Worm (Caenorhabditis elegans) whole organism, early embryonic: ENCODE data around the gene praf-3.

Source experiments
- B0310.2 ChIP-seq: sonication (generic microtip); optimal IDR thresholded peaks from 2 replicates; lab custom pipeline; 2016; ENCODE audit warnings: mild to moderate bottlenecking, missing genetic modification characterization, missing compliant biosample characterization
- F13C5.2 ChIP-seq: sonication (generic microtip); optimal IDR thresholded peaks from 2 replicates; lab custom pipeline; 2017; ENCODE audit warnings: mild to moderate bottlenecking, missing genetic modification characterization, inconsistent platforms, missing compliant biosample characterization
- ama-1 ChIP-seq: fragments of 150-350 bp; optimal IDR thresholded peaks from 2 replicates; lab custom pipeline; 2014
- ceh-13 ChIP-seq: fragments of 200-800 bp; sonication (Bioruptor generic); optimal IDR thresholded peaks from 2 replicates; lab custom pipeline; 2018; ENCODE audit warnings: mild to moderate bottlenecking, missing genetic modification characterization, missing compliant biosample characterization
- ets-7 ChIP-seq: sonication (generic microtip); optimal IDR thresholded peaks from 2 replicates; lab custom pipeline; 2016; ENCODE audit warnings: missing genotype, missing genetic modification characterization, missing compliant biosample characterization
- hmbx-1 ChIP-seq: sonication (generic microtip); optimal IDR thresholded peaks from 2 replicates; lab custom pipeline; 2016; ENCODE audit warnings: mild to moderate bottlenecking, missing genetic modification characterization, missing compliant biosample characterization
- hmg-4 ChIP-seq: fragments of 200-800 bp; sonication (Bioruptor generic); optimal IDR thresholded peaks from 2 replicates; lab custom pipeline; 2018; ENCODE audit warnings: mild to moderate bottlenecking, missing genetic modification characterization, missing compliant biosample characterization
- sea-1 ChIP-seq: fragments of 200-800 bp; sonication (Bioruptor generic); conservative IDR thresholded peaks from 2 replicates; pipeline ENCODE4 v1.3.6; 2022; ENCODE audit warnings: missing genetic modification characterization, missing compliant biosample characterization
- tbx-11 ChIP-seq: fragments of 200-800 bp; sonication (Bioruptor generic); IDR thresholded peaks from 2 replicates; pipeline ENCODE4 v1.3.6; 2022; ENCODE audit warnings: missing genetic modification characterization, missing compliant biosample characterization
- tbx-37 ChIP-seq: fragments of 200-800 bp; sonication (Bioruptor generic); conservative IDR thresholded peaks from 2 replicates; pipeline ENCODE4 v1.3.6; 2022; ENCODE audit warnings: missing genetic modification reagents, missing genetic modification characterization, missing compliant biosample characterization

DNA sequence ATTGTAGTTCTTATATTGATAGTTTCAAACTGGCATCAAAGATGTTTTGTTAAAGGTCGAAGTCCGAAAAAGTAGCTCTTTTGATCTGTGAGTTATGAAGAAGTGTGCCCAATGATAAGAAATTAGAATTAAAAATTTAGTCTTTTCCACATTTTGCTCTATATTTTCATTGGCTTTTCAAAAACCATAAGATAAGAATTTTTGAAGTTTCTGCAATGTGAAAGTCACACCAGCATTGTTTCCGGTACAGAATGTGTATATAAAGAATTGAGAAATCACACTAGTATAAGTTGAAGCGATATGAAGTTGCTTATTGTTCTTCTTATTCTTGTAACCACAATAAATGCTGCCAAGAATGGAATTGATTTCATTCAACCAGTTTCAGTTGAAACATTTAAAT is 47.3 kb upstream of the praf-3 start, which contains the start of gene lys-10:
- no peak for TF ChIP-seq ama-1 (lab: Kevin White, UChicago)
- TF ChIP-seq hmbx-1 (tag; lab: Kevin White, UChicago), result no peak
- no peak for TF ChIP-seq tbx-37
- no peak for TF ChIP-seq hmg-4 (GFP tag; lab: Kevin White, UChicago)
- no peak for TF ChIP-seq F13C5.2
- no peak for TF ChIP-seq sea-1 (GFP tag; lab: Robert Waterston, UW)
- TF ChIP-seq ceh-13 (GFP tag; lab: Kevin White, UChicago), result no peak
- TF ChIP-seq ets-7 (tag; lab: Kevin White, UChicago), result no peak
- TF ChIP-seq B0310.2 (tag; lab: Kevin White, UChicago), result no peak
- no peak for TF ChIP-seq tbx-11 (GFP tag; lab: Robert Waterston, UW)
